Worm (Caenorhabditis elegans) whole organism, L1 larva: ENCODE measurements around the gene W10G6.1.

Source experiments
- blmp-1 ChIP-seq: fragments of 150-350 bp; optimal IDR thresholded peaks from 2 replicates; lab custom pipeline; 2014; ENCODE audit warnings: missing biosample characterization, missing genetic modification characterization
- ceh-90 ChIP-seq: sonication (generic microtip); optimal IDR thresholded peaks from 2 replicates; lab custom pipeline; 2016; ENCODE audit warnings: missing genetic modification characterization, missing compliant biosample characterization
- rnt-1 ChIP-seq: sonication (generic microtip); optimal IDR thresholded peaks from 2 replicates; lab custom pipeline; 2016; ENCODE audit warnings: mild to moderate bottlenecking, missing genetic modification characterization, moderate library complexity, missing compliant biosample characterization

DNA sequence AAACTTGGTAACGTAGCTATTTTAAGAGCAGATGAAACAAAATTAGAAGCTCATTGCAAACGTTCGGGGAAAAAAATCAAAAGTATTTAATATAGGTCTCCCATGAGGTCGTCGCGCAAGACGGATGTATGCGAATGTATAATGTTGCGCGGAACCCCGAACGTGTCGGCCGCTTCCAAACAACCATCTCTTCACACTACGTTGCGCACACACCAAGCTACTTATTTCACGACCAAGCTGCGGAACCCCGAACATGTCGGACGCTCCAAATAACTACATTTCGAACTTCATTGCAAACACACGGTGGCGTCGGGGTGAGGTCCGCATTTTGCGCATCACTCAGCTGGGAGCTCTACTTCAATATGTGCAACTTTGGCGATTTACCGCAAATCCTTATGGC lies 13.5 kb downstream of the W10G6.1 start:
- no peak for TF ChIP-seq ceh-90 (tag; lab: Kevin White, UChicago)
- no peak for TF ChIP-seq rnt-1 (tag; lab: Kevin White, UChicago)
- no peak for TF ChIP-seq blmp-1 (tag; lab: Kevin White, UChicago)
